Fruit fly (Drosophila melanogaster) Kc167 (cell line): ENCODE data around the gene CG5895.

Experiments
- Myc ChIP-seq: fragments of >200 bp; optimal IDR thresholded peaks from 2 replicates; lab custom pipeline; 2017; ENCODE audit warnings: missing external identifiers
- insv ChIP-seq: fragments of >200 bp; optimal IDR thresholded peaks from 3 replicates; lab custom pipeline; 2018; ENCODE audit warnings: missing external identifiers
- ttk ChIP-seq: sonication (Bioruptor generic); optimal IDR thresholded peaks from 2 replicates; lab custom pipeline; 2017; ENCODE audit warnings: missing external identifiers

- TF ChIP-seq insv (lab: Kevin White, UChicago) = no peak
- TF ChIP-seq ttk (lab: Kevin White, UChicago) = no peak
- TF ChIP-seq Myc = no peak
These were observed 10.8 kb upstream of the CG5895 start for dm6 chr3L:16024276-16025019.
